Worm (Caenorhabditis elegans): Measurements from ENCODE around the gene fbxb-22.

DNA sequence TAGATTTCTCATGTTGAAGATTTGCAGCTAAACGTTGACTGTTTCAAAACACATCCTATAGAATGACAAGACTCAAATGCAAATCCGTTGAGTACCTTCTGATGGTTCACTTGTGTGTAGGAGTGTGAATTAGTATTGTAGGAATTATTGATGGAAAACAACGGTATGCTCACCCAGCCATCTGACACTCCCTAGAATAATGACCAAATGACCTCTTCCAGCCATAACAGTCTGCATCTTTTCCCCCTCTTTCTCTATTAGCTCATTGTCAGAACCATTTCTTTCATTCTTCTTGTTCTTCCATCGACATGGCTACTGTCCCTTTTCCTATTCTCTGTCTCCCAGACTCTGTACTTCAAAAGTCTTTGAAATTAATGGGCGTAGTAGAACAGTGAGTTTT lies 25.1 kb upstream of the fbxb-22 start, which contains the start of gene fbxb-24:
- TF ChIP-seq ref-1 (GFP tag; conservative IDR thresholded peaks at IDR 0.05) = no peak
- TF ChIP-seq tab-1 (GFP tag; IDR thresholded peaks at IDR 0.05) = no peak
- no peak for TF ChIP-seq T22C8.4 (GFP tag; IDR thresholded peaks at IDR 0.05)
- TF ChIP-seq med-1 (GFP tag; optimal IDR thresholded peaks at IDR 0.05; ENCODE audit: insufficient read depth) = no peak
- no peak for TF ChIP-seq klf-2 (GFP tag; conservative IDR thresholded peaks at IDR 0.05)
- no peak for TF ChIP-seq flt-1 (GFP tag; IDR thresholded peaks at IDR 0.05)
- no peak for TF ChIP-seq ztf-29 (GFP tag; IDR thresholded peaks at IDR 0.05)
- no peak for TF ChIP-seq ztf-23 (GFP tag; IDR thresholded peaks at IDR 0.05)

All from whole organism, midembryonic.